Worm (Caenorhabditis elegans): ENCODE data around the gene T07C4.3.

DNA sequence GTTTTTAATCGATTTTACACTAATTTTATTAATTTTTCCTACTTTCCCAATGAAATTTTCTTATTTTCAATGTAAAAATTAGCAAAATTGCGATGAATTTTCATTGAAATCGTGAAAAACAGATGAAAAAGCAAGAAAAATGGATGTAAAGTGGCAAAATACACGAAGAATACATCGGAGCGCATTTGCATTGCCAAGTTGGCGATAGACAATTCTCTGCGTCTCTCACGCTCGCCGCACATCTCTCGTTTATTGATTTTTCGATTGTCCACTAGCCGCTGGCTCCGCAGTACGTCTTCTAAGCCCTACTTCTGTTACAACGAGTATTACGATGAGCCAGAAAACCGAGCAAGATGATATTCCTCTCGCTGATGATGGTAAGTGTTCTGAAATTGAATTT is 33.2 kb upstream of the T07C4.3 start, which contains the start of gene unc-69:
- TF ChIP-seq tra-4 (tag; optimal IDR thresholded peaks at IDR 0.05) (no peak), ama-1 (optimal IDR thresholded peaks at IDR 0.05) (no peak), ceh-13 (GFP tag; optimal IDR thresholded peaks at IDR 0.05) (no peak), aly-1 (tag; optimal IDR thresholded peaks at IDR 0.05) (no peak), scrt-1 (GFP tag; IDR thresholded peaks at IDR 0.05) (no peak), tbx-11 (GFP tag; IDR thresholded peaks at IDR 0.05) (no peak), B0310.2 (tag; optimal IDR thresholded peaks at IDR 0.05) (no peak), hmg-4 (GFP tag; optimal IDR thresholded peaks at IDR 0.05) (no peak), F13C5.2 (tag; optimal IDR thresholded peaks at IDR 0.05) (no peak), tbx-37 (GFP tag; conservative IDR thresholded peaks at IDR 0.05) (no peak), ceh-36 (tag; optimal IDR thresholded peaks at IDR 0.05) (no peak), hnd-1 (tag; optimal IDR thresholded peaks at IDR 0.05) (no peak), sea-1 (GFP tag; conservative IDR thresholded peaks at IDR 0.05) (no peak)

Data from whole organism, early embryonic.